Fruit fly (Drosophila melanogaster) whole organism, wandering third instar larva: ENCODE data around the gene Hsc70-1.

Experiments
- Abd-B ChIP-seq: fragments of >200 bp; optimal IDR thresholded peaks from 2 replicates; lab custom pipeline; 2017; ENCODE audit warnings: missing biosample characterization, missing genetic modification characterization
- CG32264 ChIP-seq: fragments of 200-800 bp; sonication (Bioruptor generic); optimal IDR thresholded peaks from 2 replicates; lab custom pipeline; 2016; ENCODE audit warnings: missing biosample characterization, missing genetic modification characterization
- CG9705 ChIP-seq: fragments of 200-800 bp; sonication (Bioruptor generic); optimal IDR thresholded peaks from 2 replicates; lab custom pipeline; 2018; ENCODE audit warnings: missing biosample characterization, mild to moderate bottlenecking, missing genetic modification characterization
- CrebA ChIP-seq: fragments of 200-800 bp; sonication (Bioruptor generic); optimal IDR thresholded peaks from 2 replicates; lab custom pipeline; 2016; ENCODE audit warnings: missing biosample characterization, mild to moderate bottlenecking, missing genetic modification characterization, borderline replicate concordance
- Dfd ChIP-seq: fragments of >200 bp; optimal IDR thresholded peaks from 2 replicates; lab custom pipeline; 2017; ENCODE audit warnings: missing biosample characterization, missing genetic modification characterization
- Dif ChIP-seq: fragments of 200-275, 200-300 bp; sonication (Bioruptor generic); optimal IDR thresholded peaks from 2 replicates; lab custom pipeline; 2018; ENCODE audit warnings: missing biosample characterization, missing genetic modification characterization; ENCODE audit not compliant: partially characterized antibody
- GATAd ChIP-seq: sonication (Bioruptor generic); optimal IDR thresholded peaks from 2 replicates; lab custom pipeline; 2016; ENCODE audit warnings: missing biosample characterization, missing genetic modification characterization
- HLH106 ChIP-seq: fragments of 200-800 bp; optimal IDR thresholded peaks from 3 replicates; lab custom pipeline; 2019; ENCODE audit warnings: missing biosample characterization, mild to moderate bottlenecking, missing genetic modification characterization, moderate library complexity
- Hnf4 ChIP-seq: fragments of 200-800 bp; sonication (Bioruptor generic); optimal IDR thresholded peaks from 2 replicates; lab custom pipeline; 2016; ENCODE audit warnings: missing biosample characterization, mild to moderate bottlenecking, missing genetic modification characterization
- Hr78 ChIP-seq: fragments of >200 bp; optimal IDR thresholded peaks from 2 replicates; lab custom pipeline; 2017; ENCODE audit warnings: missing biosample characterization, missing genetic modification characterization
- Hr83 ChIP-seq: fragments of 200-300 bp; sonication (Bioruptor generic); optimal IDR thresholded peaks from 2 replicates; lab custom pipeline; 2016; ENCODE audit warnings: missing biosample characterization, mild to moderate bottlenecking, missing genetic modification characterization, moderate library complexity; ENCODE audit not compliant: poor library complexity, severe bottlenecking
- Jra ChIP-seq: sonication (Bioruptor generic); optimal IDR thresholded peaks from 2 replicates; lab custom pipeline; 2016; ENCODE audit warnings: missing biosample characterization, missing genetic modification characterization
- Mio ChIP-seq: sonication (Bioruptor generic); optimal IDR thresholded peaks from 2 replicates; lab custom pipeline; 2016; ENCODE audit warnings: missing biosample characterization, missing genetic modification characterization
- Myc ChIP-seq: fragments of >200 bp; optimal IDR thresholded peaks from 2 replicates; lab custom pipeline; 2017
- N ChIP-seq: fragments of >200 bp; optimal IDR thresholded peaks from 2 replicates; lab custom pipeline; 2018; ENCODE audit warnings: missing biosample characterization, missing external identifiers, missing genetic modification characterization
- OdsH ChIP-seq: fragments of 200-800 bp; sonication (Bioruptor generic); optimal IDR thresholded peaks from 2 replicates; lab custom pipeline; 2016; ENCODE audit warnings: missing biosample characterization, mild to moderate bottlenecking, missing genetic modification characterization
- Rel ChIP-seq, 2 experiments: fragments of 200-800 bp; sonication (Bioruptor generic) in 1 of 2; optimal IDR thresholded peaks; 2 replicates in 1 of 2; 3 replicates in 1 of 2; lab custom pipeline; 2016 to 2019; ENCODE audit warnings: mild to moderate bottlenecking in 2 of 2, missing biosample characterization in 2 of 2, missing genetic modification characterization in 2 of 2, moderate library complexity in 1 of 2
- Sp1 ChIP-seq: fragments of 200-800 bp; sonication (Bioruptor generic); optimal IDR thresholded peaks from 3 replicates; lab custom pipeline; 2019; ENCODE audit warnings: missing biosample characterization, mild to moderate bottlenecking, missing genetic modification characterization, moderate library complexity
- Vsx2 ChIP-seq: fragments of 200-300, 225-300 bp; sonication (Bioruptor generic); optimal IDR thresholded peaks from 2 replicates; lab custom pipeline; 2018; ENCODE audit warnings: missing biosample characterization, missing genetic modification characterization; ENCODE audit not compliant: partially characterized antibody
- br ChIP-seq: fragments of 200-800 bp; sonication (Bioruptor generic); optimal IDR thresholded peaks from 2 replicates; lab custom pipeline; 2016; ENCODE audit warnings: missing biosample characterization, missing genetic modification characterization
- brk ChIP-seq: fragments of 200-800 bp; sonication (Bioruptor generic); optimal IDR thresholded peaks from 2 replicates; lab custom pipeline; 2016; ENCODE audit warnings: missing biosample characterization, mild to moderate bottlenecking, missing genetic modification characterization
- dl ChIP-seq, 2 experiments: fragments of 175-275, 200-275 bp in 1 of 2; fragments of 200-275 bp in 1 of 2; sonication (Bioruptor generic); optimal IDR thresholded peaks; lab custom pipeline; 2018; ENCODE audit warnings: mild to moderate bottlenecking in 2 of 2, missing biosample characterization in 2 of 2, missing genetic modification characterization in 2 of 2, moderate library complexity in 2 of 2; ENCODE audit not compliant: partially characterized antibody in 2 of 2, insufficient read depth in 1 of 2
- dmrt93B ChIP-seq: fragments of 200-800 bp; sonication (Bioruptor generic); optimal IDR thresholded peaks from 2 replicates; lab custom pipeline; 2018; ENCODE audit warnings: missing biosample characterization, mild to moderate bottlenecking, missing genetic modification characterization
- dsf ChIP-seq: sonication (Bioruptor generic); optimal IDR thresholded peaks from 2 replicates; lab custom pipeline; 2016; ENCODE audit warnings: missing biosample characterization, missing genetic modification characterization, borderline replicate concordance
- ey ChIP-seq: fragments of 200-800 bp; sonication (Bioruptor generic); optimal IDR thresholded peaks from 2 replicates; lab custom pipeline; 2016; ENCODE audit warnings: missing biosample characterization, missing genetic modification characterization
- foxo ChIP-seq, 2 experiments: fragments of 200-800 bp; sonication (Bioruptor generic); optimal IDR thresholded peaks; 2 replicates in 1 of 2; 3 replicates in 1 of 2; lab custom pipeline; 2016 to 2017; ENCODE audit warnings: missing biosample characterization in 2 of 2, missing genetic modification characterization in 2 of 2
- fru ChIP-seq: fragments of 200-800 bp; sonication (Bioruptor generic); optimal IDR thresholded peaks from 3 replicates; lab custom pipeline; 2016; ENCODE audit warnings: missing biosample characterization, mild to moderate bottlenecking, missing genetic modification characterization
- h ChIP-seq: fragments of 200-800 bp; sonication (Bioruptor generic); optimal IDR thresholded peaks from 3 replicates; lab custom pipeline; 2016; ENCODE audit warnings: missing biosample characterization, mild to moderate bottlenecking, missing genetic modification characterization
- jim ChIP-seq: fragments of 175-275, 200-325 bp; sonication (Bioruptor generic); optimal IDR thresholded peaks from 2 replicates; lab custom pipeline; 2016; ENCODE audit warnings: missing biosample characterization, mild to moderate bottlenecking, missing genetic modification characterization
- lola ChIP-seq: fragments of >200 bp; optimal IDR thresholded peaks from 2 replicates; lab custom pipeline; 2017; ENCODE audit warnings: missing biosample characterization, missing genetic modification characterization
- pan ChIP-seq: fragments of >200 bp; optimal IDR thresholded peaks from 2 replicates; lab custom pipeline; 2017
- psq ChIP-seq: fragments of 200-800 bp; sonication (Bioruptor generic); optimal IDR thresholded peaks from 3 replicates; lab custom pipeline; 2017; ENCODE audit warnings: missing biosample characterization, mild to moderate bottlenecking, missing genetic modification characterization, moderate library complexity
- rgr ChIP-seq: fragments of 200-800 bp; sonication (Bioruptor generic); optimal IDR thresholded peaks from 3 replicates; lab custom pipeline; 2016; ENCODE audit warnings: missing biosample characterization, mild to moderate bottlenecking, missing genetic modification characterization
- sage ChIP-seq: fragments of 200-800 bp; sonication (Bioruptor generic); optimal IDR thresholded peaks from 2 replicates; lab custom pipeline; 2016; ENCODE audit warnings: missing biosample characterization, mild to moderate bottlenecking, missing genetic modification characterization
- sv ChIP-seq: fragments of 200-800 bp; sonication (Bioruptor generic); optimal IDR thresholded peaks from 3 replicates; lab custom pipeline; 2016; ENCODE audit warnings: missing biosample characterization, missing genetic modification characterization
- tai ChIP-seq: sonication (Bioruptor generic); optimal IDR thresholded peaks from 2 replicates; lab custom pipeline; 2016; ENCODE audit warnings: missing biosample characterization, missing genetic modification characterization
- usp ChIP-seq: fragments of >200 bp; optimal IDR thresholded peaks from 2 replicates; lab custom pipeline; 2017; ENCODE audit warnings: missing biosample characterization, missing genetic modification characterization
- woc ChIP-seq: sonication (Bioruptor generic); optimal IDR thresholded peaks from 2 replicates; lab custom pipeline; 2016; ENCODE audit warnings: missing biosample characterization, mild to moderate bottlenecking, missing genetic modification characterization

Gene Hsc70-1

dm6 chr3L:13951564-13951963 lies 22.3 kb upstream of the Hsc70-1 start:
- TF ChIP-seq OdsH: no peak
- TF ChIP-seq CG9705 (GFP tag; lab: Kevin White, UChicago): no peak
- TF ChIP-seq Vsx2: no peak
- TF ChIP-seq Hr78 (GFP tag; lab: Kevin White, UChicago): no peak
- TF ChIP-seq GATAd (GFP tag; lab: Kevin White, UChicago): no peak
- no peak for TF ChIP-seq Hnf4 (GFP tag; lab: Kevin White, UChicago)
- TF ChIP-seq tai (GFP tag; lab: Kevin White, UChicago): peak; percentile 12
- no peak for TF ChIP-seq woc (GFP tag; lab: Kevin White, UChicago)
- TF ChIP-seq CrebA: no peak
- no peak for TF ChIP-seq Abd-B
- TF ChIP-seq Myc (lab: Kevin White, UChicago): no peak
- TF ChIP-seq Dif: no peak
- TF ChIP-seq Dfd: no peak
- TF ChIP-seq usp: no peak
- no peak for TF ChIP-seq sage (GFP tag; lab: Kevin White, UChicago)
- TF ChIP-seq CG32264: no peak
- no peak for TF ChIP-seq HLH106 (tag; lab: Kevin White, UChicago)
- peak; percentile 4 for TF ChIP-seq Sp1
- TF ChIP-seq h (GFP tag; lab: Kevin White, UChicago): peak; percentile 46
- no peak for TF ChIP-seq sv (GFP tag; lab: Kevin White, UChicago)
- no peak for TF ChIP-seq dsf (GFP tag; lab: Kevin White, UChicago)
- TF ChIP-seq Hr83 (GFP tag; lab: Kevin White, UChicago): peak; percentile 16
- no peak for TF ChIP-seq foxo (GFP tag; optimal IDR thresholded peaks at IDR 0.05; lab: Kevin White, UChicago)
- TF ChIP-seq jim (GFP tag; lab: Kevin White, UChicago): no peak
- no peak for TF ChIP-seq dl (GFP tag; optimal IDR thresholded peaks at IDR 0.05; lab: Kevin White, UChicago; ENCODE audit: insufficient read depth in 1 of 2, partially characterized antibody in 2 of 2)
- no peak for TF ChIP-seq psq
- TF ChIP-seq brk: peak; percentile 28
- no peak for TF ChIP-seq br (GFP tag; lab: Kevin White, UChicago)
- no peak for TF ChIP-seq lola (GFP tag; lab: Kevin White, UChicago)
- no peak for TF ChIP-seq dmrt93B (GFP tag; lab: Kevin White, UChicago)
- TF ChIP-seq N: no peak
- no peak for TF ChIP-seq pan (lab: Kevin White, UChicago)
- TF ChIP-seq rgr (GFP tag; lab: Kevin White, UChicago): peak; percentile 38
- TF ChIP-seq fru: no peak
- TF ChIP-seq Mio (GFP tag; lab: Kevin White, UChicago): no peak
- no peak for TF ChIP-seq Jra (GFP tag; lab: Kevin White, UChicago)

dm6 chr3L:13952484-13953048 lies 21.3 kb upstream of the Hsc70-1 start:
- TF ChIP-seq GATAd (GFP tag; lab: Kevin White, UChicago) (no peak), dl (GFP tag; optimal IDR thresholded peaks at IDR 0.05; lab: Kevin White, UChicago; ENCODE audit: insufficient read depth in 1 of 2, partially characterized antibody in 2 of 2) (no peak), Rel (GFP tag; optimal IDR thresholded peaks at IDR 0.05; lab: Kevin White, UChicago) (no peak), Rel (tag; optimal IDR thresholded peaks at IDR 0.05; lab: Kevin White, UChicago) (peak; percentile 16), CG9705 (GFP tag; lab: Kevin White, UChicago) (no peak), woc (GFP tag; lab: Kevin White, UChicago) (no peak), h (GFP tag; lab: Kevin White, UChicago) (peak; percentile 80), ey (GFP tag; lab: Kevin White, UChicago) (no peak), Vsx2 (no peak), br (GFP tag; lab: Kevin White, UChicago) (no peak), lola (GFP tag; lab: Kevin White, UChicago) (no peak), CrebA (peak; percentile 23), foxo (GFP tag; optimal IDR thresholded peaks at IDR 0.05; lab: Kevin White, UChicago) (no peak), N (no peak)

DNA sequence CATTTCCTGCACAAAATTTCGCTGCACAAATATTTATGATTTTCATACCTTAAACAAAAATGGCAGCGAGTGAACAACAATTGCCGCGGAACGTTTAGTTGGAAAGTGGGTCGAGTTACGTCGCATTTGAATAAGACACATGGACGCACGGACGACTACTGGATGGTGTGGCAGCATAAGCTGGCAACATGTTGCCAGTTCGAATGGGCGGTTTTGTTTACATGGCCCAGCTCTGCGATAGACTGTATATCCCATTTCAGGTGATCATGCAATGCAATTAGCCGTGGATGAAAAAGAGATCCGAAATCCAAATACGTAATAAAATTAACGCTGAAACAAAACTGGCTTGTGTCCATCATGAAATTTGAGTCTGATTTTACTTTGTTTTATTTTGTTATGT lies 17.2 kb upstream of the Hsc70-1 start:
- TF ChIP-seq HLH106 (tag; lab: Kevin White, UChicago) (no peak), jim (GFP tag; lab: Kevin White, UChicago) (no peak), Hr83 (GFP tag; lab: Kevin White, UChicago) (no peak), lola (GFP tag; lab: Kevin White, UChicago) (no peak), Dfd (no peak), Mio (GFP tag; lab: Kevin White, UChicago) (no peak), Hr78 (GFP tag; lab: Kevin White, UChicago) (no peak), Vsx2 (no peak), GATAd (GFP tag; lab: Kevin White, UChicago) (no peak), pan (lab: Kevin White, UChicago) (no peak)
